Worm (Caenorhabditis elegans) whole organism, L4/young adult: ENCODE results near the gene Y82E9BR.8.

Experiments used
- W03F9.2 ChIP-seq: fragments of 150-350 bp; optimal IDR thresholded peaks from 2 replicates; lab custom pipeline; 2014; ENCODE audit warnings: missing biosample characterization, missing genetic modification characterization
- dao-5 ChIP-seq: sonication (generic microtip); optimal IDR thresholded peaks from 2 replicates; lab custom pipeline; 2016; ENCODE audit warnings: missing genotype, missing genetic modification characterization, moderate library complexity, missing compliant biosample characterization
- him-1 ChIP-seq: sonication (generic microtip); optimal IDR thresholded peaks from 2 replicates; lab custom pipeline; 2016; ENCODE audit warnings: missing genotype, missing genetic modification reagents, missing genetic modification characterization, missing compliant biosample characterization

Y82E9BR.8 gene

ce11 chrIII:1307333-1307732 is 50.5 kb downstream of the Y82E9BR.8 start:
- TF ChIP-seq dao-5 (tag; lab: Kevin White, UChicago) (no peak), him-1 (no peak), W03F9.2 (tag; lab: Kevin White, UChicago) (no peak)
